Fruit fly (Drosophila melanogaster) whole organism, embryonic: ENCODE results near the gene Spec2.

Experiments used
- Adf1 ChIP-seq: fragments of 200-800 bp; sonication (Bioruptor generic); IDR thresholded peaks from 2 replicates; pipeline ENCODE4 v1.3.6; 2022; ENCODE audit warnings: missing biosample characterization, missing genetic modification characterization
- Aef1 ChIP-seq: fragments of 200-800 bp; sonication (Bioruptor generic); IDR thresholded peaks from 3 replicates; pipeline ENCODE4 v1.3.6; 2022; ENCODE audit warnings: missing biosample characterization, missing genetic modification characterization
- CG10321 ChIP-seq: fragments of 200-800 bp; sonication (Bioruptor generic); IDR thresholded peaks from 2 replicates; pipeline ENCODE4 v1.3.6; 2022; ENCODE audit warnings: missing biosample characterization, missing genetic modification characterization
- CG11093 ChIP-seq: fragments of 200-800 bp; sonication (Bioruptor generic); IDR thresholded peaks from 3 replicates; pipeline ENCODE4 v1.3.6; 2022; ENCODE audit warnings: missing biosample characterization, missing genetic modification characterization
- CG12299 ChIP-seq: fragments of 200-800 bp; sonication (Bioruptor generic); optimal IDR thresholded peaks from 2 replicates; lab custom pipeline; 2018; ENCODE audit warnings: missing biosample characterization, mild to moderate bottlenecking, missing genetic modification characterization
- CG17385 ChIP-seq: fragments of 200-800 bp; sonication (Bioruptor generic); optimal IDR thresholded peaks from 3 replicates; lab custom pipeline; 2018; ENCODE audit warnings: missing biosample characterization, mild to moderate bottlenecking, missing genetic modification characterization
- CG2889 ChIP-seq: fragments of 200-800 bp; sonication (Bioruptor generic); IDR thresholded peaks from 3 replicates; pipeline ENCODE4 v1.3.6; 2022; ENCODE audit warnings: missing biosample characterization, missing genetic modification characterization
- CG30403 ChIP-seq: fragments of 200-800 bp; sonication (Bioruptor generic); optimal IDR thresholded peaks from 3 replicates; lab custom pipeline; 2016; ENCODE audit warnings: missing biosample characterization, missing genetic modification characterization
- CG31224 ChIP-seq: fragments of 200-800 bp; sonication (Bioruptor generic); IDR thresholded peaks from 2 replicates; pipeline ENCODE4 v1.3.6; 2022; ENCODE audit warnings: missing biosample characterization, missing genetic modification characterization
- CG33557 ChIP-seq: fragments of 200-800 bp; sonication (Bioruptor generic); optimal IDR thresholded peaks from 2 replicates; lab custom pipeline; 2019; ENCODE audit warnings: missing biosample characterization, mild to moderate bottlenecking, missing genetic modification characterization, moderate library complexity
- CG4328 ChIP-seq: fragments of 200-800 bp; sonication (Bioruptor generic); optimal IDR thresholded peaks from 3 replicates; lab custom pipeline; 2017; ENCODE audit warnings: missing biosample characterization, missing genetic modification reagents, missing genetic modification characterization
- CG4854 ChIP-seq: fragments of 200-800 bp; sonication (Bioruptor generic); optimal IDR thresholded peaks from 2 replicates; lab custom pipeline; 2016; ENCODE audit warnings: missing biosample characterization, missing genetic modification characterization, inconsistent platforms
- CG5953 ChIP-seq: fragments of 200-800 bp; sonication (Bioruptor generic); IDR thresholded peaks from 2 replicates; pipeline ENCODE4 v1.3.6; 2022; ENCODE audit warnings: missing biosample characterization, missing genetic modification characterization
- CG6175 ChIP-seq: fragments of 200-800 bp; sonication (Bioruptor generic); IDR thresholded peaks from 3 replicates; pipeline ENCODE4 v1.3.6; 2022; ENCODE audit warnings: missing biosample characterization, missing genetic modification characterization
- CG7357 ChIP-seq: fragments of 200-800 bp; sonication (Bioruptor generic); IDR thresholded peaks from 3 replicates; pipeline ENCODE4 v1.3.6; 2022; ENCODE audit warnings: missing biosample characterization, missing genetic modification characterization
- CG7987 ChIP-seq: fragments of 200-800 bp; sonication (Bioruptor generic); optimal IDR thresholded peaks from 2 replicates; lab custom pipeline; 2018; ENCODE audit warnings: missing biosample characterization, mild to moderate bottlenecking, missing genetic modification characterization, moderate library complexity
- CG8478 ChIP-seq: fragments of >200 bp; optimal IDR thresholded peaks from 2 replicates; lab custom pipeline; 2018
- CG9215 ChIP-seq: fragments of 200-800 bp; sonication (Bioruptor generic); IDR thresholded peaks from 2 replicates; pipeline ENCODE4 v1.3.6; 2022; ENCODE audit warnings: missing biosample characterization, missing genetic modification characterization
- CG9876 ChIP-seq: fragments of 200-800 bp; sonication (Bioruptor generic); optimal IDR thresholded peaks from 2 replicates; lab custom pipeline; 2016; ENCODE audit warnings: missing biosample characterization, missing genetic modification characterization
- Drgx ChIP-seq: fragments of 200-800 bp; sonication (Bioruptor generic); IDR thresholded peaks from 2 replicates; pipeline ENCODE4 v1.3.6; 2022; ENCODE audit warnings: missing biosample characterization, missing genetic modification characterization
- Eip74EF ChIP-seq, 2 experiments: fragments of 200-800 bp in 1 of 2; fragments of >200 bp in 1 of 2; sonication (Bioruptor generic) in 1 of 2; optimal IDR thresholded peaks; 2 replicates each; lab custom pipeline; 2017 to 2019; ENCODE audit warnings: missing biosample characterization in 2 of 2, missing genetic modification characterization in 2 of 2, mild to moderate bottlenecking in 1 of 2, moderate library complexity in 1 of 2
- Ets65A ChIP-seq: fragments of 200-800 bp; sonication (Bioruptor generic); peaks from one replicate; lab custom pipeline; 2016; ENCODE audit warnings: missing biosample characterization, missing genetic modification characterization
- Fer3 ChIP-seq: fragments of 200-800 bp; sonication (Bioruptor generic); optimal IDR thresholded peaks from 2 replicates; lab custom pipeline; 2018; ENCODE audit warnings: missing biosample characterization, mild to moderate bottlenecking, missing genetic modification characterization, moderate library complexity
- HHEX ChIP-seq: fragments of 200-800 bp; sonication (Bioruptor generic); optimal IDR thresholded peaks from 3 replicates; lab custom pipeline; 2017; ENCODE audit warnings: missing biosample characterization, mild to moderate bottlenecking, missing genetic modification characterization, missing genetic modification reagents
- Hey ChIP-seq: fragments of 200-800 bp; sonication (Bioruptor generic); optimal IDR thresholded peaks from 3 replicates; lab custom pipeline; 2018; ENCODE audit warnings: missing biosample characterization, mild to moderate bottlenecking, missing genetic modification characterization
- Jarid2 ChIP-seq: fragments of 200-800 bp; sonication (Bioruptor generic); optimal IDR thresholded peaks from 3 replicates; lab custom pipeline; 2017; ENCODE audit warnings: mild to moderate bottlenecking, missing biosample characterization, missing genetic modification reagents, missing genetic modification characterization
- Med ChIP-seq: fragments of 200-800 bp; sonication (Bioruptor generic); peaks from one replicate; lab custom pipeline; 2016; ENCODE audit warnings: missing biosample characterization, missing genetic modification characterization, mild to moderate bottlenecking, inconsistent platforms, moderate library complexity
- NK7.1 ChIP-seq: fragments of 200-800 bp; sonication (Bioruptor generic); optimal IDR thresholded peaks from 3 replicates; lab custom pipeline; 2016; ENCODE audit warnings: missing biosample characterization, missing genetic modification characterization
- NfI ChIP-seq: fragments of 200-800 bp; sonication (Bioruptor generic); optimal IDR thresholded peaks from 3 replicates; lab custom pipeline; 2018; ENCODE audit warnings: missing biosample characterization, mild to moderate bottlenecking, missing genetic modification characterization, moderate library complexity
- Sry-β ChIP-seq: fragments of 200-800 bp; sonication (Bioruptor generic); optimal IDR thresholded peaks from 2 replicates; lab custom pipeline; 2018; ENCODE audit warnings: missing biosample characterization, mild to moderate bottlenecking, missing genetic modification characterization, moderate library complexity
- Tbp ChIP-seq: fragments of >200 bp; optimal IDR thresholded peaks from 2 replicates; lab custom pipeline; 2018; ENCODE audit warnings: missing biosample characterization, missing genetic modification characterization
- abd-A ChIP-seq: fragments of 200-800 bp; sonication (Bioruptor generic); optimal IDR thresholded peaks from 3 replicates; lab custom pipeline; 2019; ENCODE audit warnings: missing biosample characterization, mild to moderate bottlenecking, missing genetic modification characterization, moderate library complexity
- ara ChIP-seq: fragments of 200-800 bp; sonication (Bioruptor generic); IDR thresholded peaks from 2 replicates; pipeline ENCODE4 v1.3.6; 2022; ENCODE audit warnings: missing biosample characterization, missing genetic modification characterization
- bsh ChIP-seq, 2 experiments: fragments of 200-800 bp; sonication (Bioruptor generic); optimal IDR thresholded peaks; 2 replicates each; lab custom pipeline; 2017 to 2018; ENCODE audit warnings: mild to moderate bottlenecking in 2 of 2, missing biosample characterization in 2 of 2, missing genetic modification characterization in 2 of 2, moderate library complexity in 1 of 2
- cato ChIP-seq: fragments of 200-800 bp; sonication (Bioruptor generic); optimal IDR thresholded peaks from 2 replicates; lab custom pipeline; 2016; ENCODE audit warnings: missing biosample characterization, missing genetic modification characterization, borderline replicate concordance
- crol ChIP-seq: fragments of 200-800 bp; sonication (Bioruptor generic); IDR thresholded peaks from 2 replicates; pipeline ENCODE4 v1.3.6; 2022; ENCODE audit warnings: missing biosample characterization, missing genetic modification characterization
- dati ChIP-seq: fragments of 200-800 bp; sonication (Bioruptor generic); IDR thresholded peaks from 2 replicates; pipeline ENCODE4 v1.3.6; 2022; ENCODE audit warnings: missing biosample characterization, missing genetic modification characterization
- fru ChIP-seq: fragments of >200 bp; optimal IDR thresholded peaks from 2 replicates; lab custom pipeline; 2017
- grau ChIP-seq: fragments of 200-800 bp; optimal IDR thresholded peaks from 3 replicates; lab custom pipeline; 2019; ENCODE audit warnings: missing biosample characterization, mild to moderate bottlenecking, missing genetic modification characterization, moderate library complexity
- her ChIP-seq: fragments of 200-800 bp; sonication (Bioruptor generic); optimal IDR thresholded peaks from 2 replicates; lab custom pipeline; 2016; ENCODE audit warnings: missing biosample characterization, missing genetic modification characterization
- lab ChIP-seq: fragments of 200-800 bp; sonication (Bioruptor generic); optimal IDR thresholded peaks from 3 replicates; lab custom pipeline; 2017; ENCODE audit warnings: missing biosample characterization, missing genetic modification characterization, mild to moderate bottlenecking, moderate library complexity, missing genetic modification reagents
- oc ChIP-seq: fragments of 200-800 bp; sonication (Bioruptor generic); optimal IDR thresholded peaks from 2 replicates; lab custom pipeline; 2018; ENCODE audit warnings: missing biosample characterization, mild to moderate bottlenecking, missing genetic modification characterization, moderate library complexity
- otp ChIP-seq: fragments of 200-800 bp; sonication (Bioruptor generic); IDR thresholded peaks from 3 replicates; pipeline ENCODE4, ENCODE4 v1.3.6; 2022; ENCODE audit warnings: missing biosample characterization, missing genetic modification characterization
- pan ChIP-seq, 4 experiments: fragments of >200 bp in 3 of 4; fragments of 200-800 bp in 1 of 4; sonication (Bioruptor generic) in 1 of 4; optimal IDR thresholded peaks in 3 of 4; IDR thresholded peaks in 1 of 4; 2 replicates each; pipeline versions ENCODE4 v1.3.6 to Lab custom; 2017 to 2022; ENCODE audit warnings: missing biosample characterization in 2 of 4, missing genetic modification characterization in 2 of 4, mixed read lengths in 1 of 4
- prd ChIP-seq, 3 experiments: fragments of >200 bp in 2 of 3; fragments of 200-800 bp in 1 of 3; sonication (Bioruptor generic) in 1 of 3; optimal IDR thresholded peaks in 2 of 3; IDR thresholded peaks in 1 of 3; 2 replicates in 2 of 3; 3 replicates in 1 of 3; pipeline versions ENCODE4 v1.3.6 to Lab custom; 2017 to 2022; ENCODE audit warnings: missing biosample characterization in 1 of 3, missing genetic modification characterization in 1 of 3
- rib ChIP-seq: fragments of 200-800 bp; sonication (Bioruptor generic); IDR thresholded peaks from 2 replicates; pipeline ENCODE4 v1.3.6; 2022; ENCODE audit warnings: missing biosample characterization, missing genetic modification characterization
- sens ChIP-seq: fragments of 200-800 bp; sonication (Bioruptor generic); peaks from one replicate; lab custom pipeline; 2016; ENCODE audit warnings: missing biosample characterization, missing genetic modification characterization
- sna ChIP-seq: fragments of 200-800 bp; sonication (Bioruptor generic); IDR thresholded peaks from 2 replicates; pipeline ENCODE4 v1.3.6; 2022; ENCODE audit warnings: missing biosample characterization, missing genetic modification characterization; ENCODE audit not compliant: partially characterized antibody

Spec2 gene

dm6 chr3R:5617923-5618623, 5.9 kb downstream of the Spec2 start (continued):
- TF ChIP-seq grau (tag; lab: Kevin White, UChicago): peak; percentile 47
- TF ChIP-seq NfI (GFP tag; lab: Kevin White, UChicago): no peak
- peak; percentile 50 for TF ChIP-seq Ets65A (GFP tag; lab: Kevin White, UChicago)
- no peak for TF ChIP-seq Hey
- no peak for TF ChIP-seq pan (optimal IDR thresholded peaks at IDR 0.05; lab: Kevin White, UChicago)
- peak in 1 of 2 experiments; percentile 14 for TF ChIP-seq pan (GFP tag; optimal IDR thresholded peaks at IDR 0.05 in 1 of 2, IDR thresholded peaks at IDR 0.05 in 1 of 2)
- TF ChIP-seq sens (GFP tag; lab: Kevin White, UChicago): peak; percentile 68
- no peak for TF ChIP-seq oc (tag; lab: Kevin White, UChicago)
- 0 out of 3 replicates have a peak, but pooled peaks have one; percentile 8 for TF ChIP-seq CG6175 (GFP tag; lab: Robert Waterston, UW)
- TF ChIP-seq CG7987 (GFP tag; lab: Kevin White, UChicago): no peak
- no peak for TF ChIP-seq otp (GFP tag; lab: Robert Waterston, UW)
- no peak for TF ChIP-seq abd-A
- no peak for TF ChIP-seq CG30403 (GFP tag; lab: Kevin White, UChicago)
- TF ChIP-seq Jarid2 (GFP tag; lab: Kevin White, UChicago): no peak
- peak; percentile 67 for TF ChIP-seq Drgx (GFP tag; lab: Robert Waterston, UW)
- TF ChIP-seq prd (optimal IDR thresholded peaks at IDR 0.05; lab: Kevin White, UChicago): no peak
- TF ChIP-seq prd (GFP tag; IDR thresholded peaks at IDR 0.05; lab: Robert Waterston, UW): peak; percentile 23; the same call in 1 of the 3 replicates
- TF ChIP-seq CG31224 (GFP tag; lab: Robert Waterston, UW): no peak
- 0 out of 2 replicates have a peak, but pooled peaks have one; percentile 34 for TF ChIP-seq ara (GFP tag; lab: Robert Waterston, UW)
- TF ChIP-seq CG10321 (GFP tag; lab: Robert Waterston, UW): no peak

- TF ChIP-seq CG9215 (GFP tag; lab: Robert Waterston, UW): no peak
- 0 out of 2 replicates have a peak, but pooled peaks have one; percentile 9 for TF ChIP-seq crol (GFP tag; lab: Robert Waterston, UW)
- TF ChIP-seq CG7357 (GFP tag; lab: Robert Waterston, UW): no peak
- TF ChIP-seq cato (GFP tag; lab: Kevin White, UChicago): no peak
- peak; percentile 37 for TF ChIP-seq Med
- TF ChIP-seq Adf1: peak; percentile 33; the same call in 1 of the 2 replicates
- TF ChIP-seq Tbp: no peak
- TF ChIP-seq CG11093 (GFP tag; lab: Robert Waterston, UW): no peak
- TF ChIP-seq fru (lab: Kevin White, UChicago): no peak
- peak; percentile 11 for TF ChIP-seq CG8478 (lab: Kevin White, UChicago)
- TF ChIP-seq CG5953 (GFP tag; lab: Robert Waterston, UW): no peak
Measured at dm6 chr3R:5615484-5615883, 8.4 kb downstream of the Spec2 start.

- TF ChIP-seq her (GFP tag; lab: Kevin White, UChicago) (peak; percentile 10), CG17385 (no peak), NK7.1 (GFP tag; lab: Kevin White, UChicago) (no peak), rib (no peak), Eip74EF (GFP tag; optimal IDR thresholded peaks at IDR 0.05; lab: Kevin White, UChicago) (no peak), lab (GFP tag; lab: Kevin White, UChicago) (no peak), Aef1 (no peak), CG31224 (GFP tag; lab: Robert Waterston, UW) (no peak), Sry-β (GFP tag; lab: Kevin White, UChicago) (no peak), CG4854 (GFP tag; lab: Kevin White, UChicago) (no peak), CG12299 (tag; lab: Kevin White, UChicago) (no peak), CG33557 (GFP tag; lab: Kevin White, UChicago) (no peak), HHEX (GFP tag; lab: Kevin White, UChicago) (no peak), CG2889 (no peak), dati (no peak), Fer3 (tag; lab: Kevin White, UChicago) (peak; percentile 29), CG4328 (GFP tag; lab: Kevin White, UChicago) (peak; percentile 18), bsh (GFP tag; optimal IDR thresholded peaks at IDR 0.05; lab: Kevin White, UChicago) (peak in 1 of 2 experiments; percentile 1), CG9876 (GFP tag; lab: Kevin White, UChicago) (no peak), sna (GFP tag; lab: Robert Waterston, UW) (peak; percentile 93)
Measured at dm6 chr3R:5613114-5613443, 10.8 kb downstream of the Spec2 start, which contains the start of gene Atu. TSS of gene Atu (plus strand) at chr3R:5613358.
